Worm (Caenorhabditis elegans) whole organism, midembryonic: ENCODE data around the gene C06E2.9.

Experiments
- cog-1 ChIP-seq: sonication (generic microtip); optimal IDR thresholded peaks from 2 replicates; lab custom pipeline; 2016; ENCODE audit warnings: missing genetic modification characterization, missing compliant biosample characterization
- flt-1 ChIP-seq: fragments of 200-800 bp; sonication (Bioruptor generic); IDR thresholded peaks from 2 replicates; pipeline ENCODE4 v1.3.6; 2022; ENCODE audit warnings: missing genetic modification characterization, missing compliant biosample characterization
- klf-2 ChIP-seq: fragments of 200-800 bp; sonication (Bioruptor generic); conservative IDR thresholded peaks from 2 replicates; pipeline ENCODE4 v1.3.6; 2022; ENCODE audit warnings: missing genetic modification reagents, missing genetic modification characterization, missing compliant biosample characterization
- tab-1 ChIP-seq: fragments of 200-800 bp; sonication (Bioruptor generic); IDR thresholded peaks from 2 replicates; pipeline ENCODE4 v1.3.6; 2022; ENCODE audit warnings: missing genetic modification characterization, missing compliant biosample characterization
- ztf-23 ChIP-seq: fragments of 200-800 bp; sonication (Bioruptor generic); IDR thresholded peaks from 2 replicates; pipeline ENCODE4 v1.3.6; 2022; ENCODE audit warnings: missing genetic modification reagents, missing genetic modification characterization, missing compliant biosample characterization

DNA sequence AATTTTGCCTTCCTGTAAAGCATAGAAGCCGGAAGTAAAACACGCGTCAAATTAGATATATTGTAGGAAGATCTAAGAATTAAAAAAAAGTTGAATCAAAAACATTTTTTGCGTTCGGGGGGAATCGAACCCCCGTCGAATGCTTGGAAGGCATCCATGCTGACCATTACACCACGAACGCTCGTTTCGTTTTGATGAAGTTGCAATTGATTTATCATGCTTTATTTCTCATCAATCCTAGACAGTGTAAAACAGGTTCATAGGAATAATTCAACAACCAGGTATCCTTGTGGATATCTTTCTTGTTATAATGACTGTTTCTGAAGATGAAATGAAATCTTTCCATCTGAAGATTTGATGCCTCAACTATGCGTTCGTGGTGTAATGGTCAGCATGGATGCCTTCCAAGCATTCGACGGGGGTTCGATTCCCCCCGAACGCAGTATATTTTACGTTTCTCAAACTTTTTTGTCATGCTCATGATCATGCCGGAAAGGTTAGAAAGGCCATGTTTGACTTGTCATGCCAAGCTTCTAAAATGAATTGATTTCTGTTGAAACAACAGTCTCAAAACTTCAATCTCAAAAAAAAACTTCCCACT lies 41.1 kb upstream of the C06E2.9 start:
- TF ChIP-seq ztf-23: no peak
- TF ChIP-seq klf-2 (GFP tag; lab: Robert Waterston, UW): no peak
- TF ChIP-seq flt-1 (GFP tag; lab: Robert Waterston, UW): no peak
- TF ChIP-seq cog-1 (tag; lab: Kevin White, UChicago): no peak
- no peak for TF ChIP-seq tab-1
